Worm (Caenorhabditis elegans): ENCODE data around the gene M106.7.
"Not testable (repeated sequence)": the region's sequence is repeated elsewhere in the genome, so short reads cannot be mapped to it uniquely, and the experiment has no call there.

- not testable (repeated sequence) for TF ChIP-seq med-1 (GFP tag; optimal IDR thresholded peaks at IDR 0.05; ENCODE audit: insufficient read depth); tab-1 (GFP tag; IDR thresholded peaks at IDR 0.05); ztf-23 (GFP tag; IDR thresholded peaks at IDR 0.05); klf-2 (GFP tag; conservative IDR thresholded peaks at IDR 0.05); T22C8.4 (GFP tag; IDR thresholded peaks at IDR 0.05); flt-1 (GFP tag; IDR thresholded peaks at IDR 0.05)
These were observed 47.4 kb upstream of the M106.7 start, which contains the start of gene sra-12 for ce11 chrII:10904379-10904778.

Measured in whole organism, midembryonic.